Worm (Caenorhabditis elegans) whole organism, early embryonic: Measurements from ENCODE around the gene Y105C5B.11.

ENCODE experiments used
- B0310.2 ChIP-seq: sonication (generic microtip); optimal IDR thresholded peaks from 2 replicates; lab custom pipeline; 2016; ENCODE audit warnings: mild to moderate bottlenecking, missing genetic modification characterization, missing compliant biosample characterization
- ama-1 ChIP-seq: fragments of 150-350 bp; optimal IDR thresholded peaks from 2 replicates; lab custom pipeline; 2014
- ceh-36 ChIP-seq: sonication (generic microtip); optimal IDR thresholded peaks from 2 replicates; lab custom pipeline; 2016; ENCODE audit warnings: missing genetic modification characterization, inconsistent platforms, missing compliant biosample characterization
- ets-7 ChIP-seq: sonication (generic microtip); optimal IDR thresholded peaks from 2 replicates; lab custom pipeline; 2016; ENCODE audit warnings: missing genotype, missing genetic modification characterization, missing compliant biosample characterization
- flt-1 ChIP-seq: fragments of 200-800 bp; sonication (Bioruptor generic); IDR thresholded peaks from 2 replicates; pipeline ENCODE4 v1.3.6; 2022; ENCODE audit warnings: missing genetic modification characterization, missing compliant biosample characterization
- hmg-4 ChIP-seq: fragments of 200-800 bp; sonication (Bioruptor generic); optimal IDR thresholded peaks from 2 replicates; lab custom pipeline; 2018; ENCODE audit warnings: mild to moderate bottlenecking, missing genetic modification characterization, missing compliant biosample characterization
- pes-1 ChIP-seq: fragments of 200-800 bp; sonication (Bioruptor generic); IDR thresholded peaks from 2 replicates; pipeline ENCODE4 v1.3.6; 2022; ENCODE audit warnings: missing genetic modification reagents, missing genetic modification characterization, missing compliant biosample characterization

ce11 chrIV:15962801-15963200 lies 21.5 kb upstream of the Y105C5B.11 start, which contains the start of gene Y105C5B.17:
- TF ChIP-seq flt-1 (GFP tag; lab: Robert Waterston, UW), result no peak
- TF ChIP-seq hmg-4 (GFP tag; lab: Kevin White, UChicago), result no peak
- no peak for TF ChIP-seq ceh-36 (tag; lab: Kevin White, UChicago)
- TF ChIP-seq ama-1 (lab: Kevin White, UChicago), result no peak
- TF ChIP-seq pes-1 (GFP tag; lab: Robert Waterston, UW), result no peak
- no peak for TF ChIP-seq B0310.2 (tag; lab: Kevin White, UChicago)
- TF ChIP-seq ets-7 (tag; lab: Kevin White, UChicago), result no peak
